Worm (Caenorhabditis elegans) whole organism, late embryonic: ENCODE results near the gene htrl-1.

Experiments used
- C08G9.2 ChIP-seq: sonication (generic microtip); optimal IDR thresholded peaks from 2 replicates; lab custom pipeline; 2016; ENCODE audit warnings: mild to moderate bottlenecking, missing genetic modification characterization, moderate library complexity, missing compliant biosample characterization
- F13H6.1 ChIP-seq: sonication (generic microtip); optimal IDR thresholded peaks from 2 replicates; lab custom pipeline; 2016; ENCODE audit warnings: missing genetic modification characterization, missing compliant biosample characterization
- K09A11.1 ChIP-seq: sonication (generic microtip); optimal IDR thresholded peaks from 2 replicates; lab custom pipeline; 2017; ENCODE audit warnings: antibody characterized with exemption, mild to moderate bottlenecking, missing genetic modification characterization, missing compliant biosample characterization; ENCODE audit not compliant: insufficient read depth
- ama-1 ChIP-seq: fragments of 150-350 bp; optimal IDR thresholded peaks from 2 replicates; lab custom pipeline; 2014
- ceh-18 ChIP-seq: sonication (generic microtip); optimal IDR thresholded peaks from 2 replicates; lab custom pipeline; 2016; ENCODE audit warnings: missing genetic modification characterization, missing compliant biosample characterization
- ceh-19 ChIP-seq: fragments of 200-800 bp; sonication (Bioruptor generic); optimal IDR thresholded peaks from 2 replicates; lab custom pipeline; 2018; ENCODE audit warnings: mild to moderate bottlenecking, missing genetic modification characterization, missing compliant biosample characterization
- ceh-34 ChIP-seq: sonication (generic microtip); optimal IDR thresholded peaks from 2 replicates; lab custom pipeline; 2016; ENCODE audit warnings: mild to moderate bottlenecking, missing genetic modification characterization, missing compliant biosample characterization
- ceh-45 ChIP-seq: fragments of 200-800 bp; sonication (Bioruptor generic); IDR thresholded peaks from 2 replicates; pipeline ENCODE4 v1.3.6; 2022; ENCODE audit warnings: missing genetic modification reagents, missing genetic modification characterization, missing compliant biosample characterization
- ceh-48 ChIP-seq: sonication (generic microtip); optimal IDR thresholded peaks from 2 replicates; lab custom pipeline; 2016; ENCODE audit warnings: missing genetic modification characterization, inconsistent platforms, missing compliant biosample characterization
- ceh-6 ChIP-seq: fragments of 200-800 bp; sonication (Bioruptor generic); optimal IDR thresholded peaks from 2 replicates; lab custom pipeline; 2018; ENCODE audit warnings: mild to moderate bottlenecking, missing genetic modification characterization, missing compliant biosample characterization
- che-1 ChIP-seq: sonication (generic microtip); optimal IDR thresholded peaks from 2 replicates; lab custom pipeline; 2016; ENCODE audit warnings: mild to moderate bottlenecking, missing genetic modification characterization, missing compliant biosample characterization
- dmd-4 ChIP-seq: sonication (generic microtip); optimal IDR thresholded peaks from 2 replicates; lab custom pipeline; 2016; ENCODE audit warnings: borderline replicate concordance, missing genetic modification characterization, missing compliant biosample characterization
- dve-1 ChIP-seq: sonication (generic microtip); optimal IDR thresholded peaks from 2 replicates; lab custom pipeline; 2017; ENCODE audit warnings: antibody characterized with exemption, mild to moderate bottlenecking, missing genetic modification characterization, missing compliant biosample characterization
- elt-2 ChIP-seq: sonication (generic microtip); optimal IDR thresholded peaks from 2 replicates; lab custom pipeline; 2016; ENCODE audit warnings: missing genetic modification reagents, missing genetic modification characterization, missing compliant biosample characterization
- elt-4 ChIP-seq: sonication (generic microtip); optimal IDR thresholded peaks from 2 replicates; lab custom pipeline; 2016; ENCODE audit warnings: missing genetic modification characterization, missing compliant biosample characterization
- eyg-1 ChIP-seq: sonication (generic microtip); optimal IDR thresholded peaks from 2 replicates; lab custom pipeline; 2016; ENCODE audit warnings: missing genotype, missing genetic modification characterization, missing compliant biosample characterization
- fax-1 ChIP-seq: sonication (generic microtip); optimal IDR thresholded peaks from 2 replicates; lab custom pipeline; 2016; ENCODE audit warnings: missing genotype, missing genetic modification characterization, missing compliant biosample characterization
- fkh-10 ChIP-seq: fragments of 150-350 bp; optimal IDR thresholded peaks from 2 replicates; lab custom pipeline; 2014; ENCODE audit warnings: missing biosample characterization, missing genetic modification reagents, missing genetic modification characterization
- fkh-6 ChIP-seq: sonication (generic microtip); optimal IDR thresholded peaks from 2 replicates; lab custom pipeline; 2016; ENCODE audit warnings: missing genetic modification characterization, missing compliant biosample characterization
- gmeb-2 ChIP-seq: sonication (generic microtip); optimal IDR thresholded peaks from 2 replicates; lab custom pipeline; 2016; ENCODE audit warnings: missing genetic modification characterization, inconsistent platforms, missing compliant biosample characterization
- hlh-13 ChIP-seq: fragments of 200-800 bp; sonication (Bioruptor generic); optimal IDR thresholded peaks from 2 replicates; lab custom pipeline; 2018; ENCODE audit warnings: mild to moderate bottlenecking, missing genetic modification characterization, missing compliant biosample characterization
- hlh-30 ChIP-seq: sonication (generic microtip); optimal IDR thresholded peaks from 2 replicates; lab custom pipeline; 2017; ENCODE audit warnings: antibody characterized with exemption, missing genetic modification characterization, missing compliant biosample characterization; ENCODE audit not compliant: insufficient read depth
- hlh-8 ChIP-seq: sonication (generic microtip); optimal IDR thresholded peaks from 2 replicates; lab custom pipeline; 2016; ENCODE audit warnings: missing genotype, missing genetic modification characterization, missing compliant biosample characterization
- lin-11 ChIP-seq: fragments of 200-800 bp; sonication (Bioruptor generic); optimal IDR thresholded peaks from 2 replicates; lab custom pipeline; 2018; ENCODE audit warnings: mild to moderate bottlenecking, missing genetic modification characterization, missing compliant biosample characterization
- madf-2 ChIP-seq: sonication (generic microtip); optimal IDR thresholded peaks from 2 replicates; lab custom pipeline; 2017; ENCODE audit warnings: missing genetic modification characterization, missing compliant biosample characterization
- mec-3 ChIP-seq: sonication (generic microtip); optimal IDR thresholded peaks from 2 replicates; lab custom pipeline; 2016; ENCODE audit warnings: borderline replicate concordance, missing genetic modification characterization, missing compliant biosample characterization
- nfya-1 ChIP-seq: sonication (generic microtip); optimal IDR thresholded peaks from 2 replicates; lab custom pipeline; 2017; ENCODE audit warnings: missing genetic modification characterization, mild to moderate bottlenecking, missing compliant biosample characterization, antibody characterized with exemption, moderate library complexity
- nhr-11 ChIP-seq: fragments of 150-350 bp; optimal IDR thresholded peaks from 2 replicates; lab custom pipeline; 2014; ENCODE audit warnings: missing biosample characterization, missing genetic modification characterization
- odd-2 ChIP-seq: sonication (generic microtip); optimal IDR thresholded peaks from 2 replicates; lab custom pipeline; 2017; ENCODE audit warnings: antibody characterized with exemption, mild to moderate bottlenecking, missing genetic modification characterization, missing compliant biosample characterization
- pax-1 ChIP-seq: fragments of 150-350 bp; optimal IDR thresholded peaks from 2 replicates; lab custom pipeline; 2014; ENCODE audit warnings: missing biosample characterization, missing genetic modification characterization
- pha-2 ChIP-seq: sonication (generic microtip); optimal IDR thresholded peaks from 2 replicates; lab custom pipeline; 2017; ENCODE audit warnings: mild to moderate bottlenecking, missing genetic modification characterization, missing compliant biosample characterization
- pqm-1 ChIP-seq: sonication (generic microtip); optimal IDR thresholded peaks from 2 replicates; lab custom pipeline; 2016; ENCODE audit warnings: missing genetic modification characterization, missing compliant biosample characterization
- pros-1 ChIP-seq: fragments of 150-350 bp; optimal IDR thresholded peaks from 2 replicates; lab custom pipeline; 2014; ENCODE audit warnings: missing biosample characterization, missing genetic modification reagents, missing genetic modification characterization
- ref-2 ChIP-seq: sonication (generic microtip); optimal IDR thresholded peaks from 2 replicates; lab custom pipeline; 2016; ENCODE audit warnings: missing genetic modification characterization, missing compliant biosample characterization
- rnt-1 ChIP-seq: sonication (generic microtip); optimal IDR thresholded peaks from 2 replicates; lab custom pipeline; 2016; ENCODE audit warnings: missing genetic modification characterization, missing compliant biosample characterization
- sox-2 ChIP-seq: fragments of 200-800 bp; sonication (Bioruptor generic); IDR thresholded peaks from 2 replicates; pipeline ENCODE4 v1.3.6; 2022; ENCODE audit warnings: missing genetic modification reagents, missing genetic modification characterization, missing compliant biosample characterization
- syd-9 ChIP-seq: sonication (generic microtip); optimal IDR thresholded peaks from 2 replicates; lab custom pipeline; 2016; ENCODE audit warnings: mild to moderate bottlenecking, missing genetic modification characterization, moderate library complexity, missing compliant biosample characterization
- tbx-7 ChIP-seq: sonication (generic microtip); optimal IDR thresholded peaks from 2 replicates; lab custom pipeline; 2016; ENCODE audit warnings: missing genotype, missing genetic modification characterization, missing compliant biosample characterization
- ttx-3 ChIP-seq: sonication (generic microtip); optimal IDR thresholded peaks from 2 replicates; lab custom pipeline; 2016; ENCODE audit warnings: missing genetic modification reagents, missing genetic modification characterization, missing compliant biosample characterization
- unc-86 ChIP-seq: sonication (generic microtip); optimal IDR thresholded peaks from 2 replicates; lab custom pipeline; 2016; ENCODE audit warnings: missing genetic modification characterization, missing compliant biosample characterization
- ztf-16 ChIP-seq: sonication (generic microtip); optimal IDR thresholded peaks from 2 replicates; lab custom pipeline; 2017; ENCODE audit warnings: missing genetic modification characterization, missing compliant biosample characterization

Gene htrl-1

DNA sequence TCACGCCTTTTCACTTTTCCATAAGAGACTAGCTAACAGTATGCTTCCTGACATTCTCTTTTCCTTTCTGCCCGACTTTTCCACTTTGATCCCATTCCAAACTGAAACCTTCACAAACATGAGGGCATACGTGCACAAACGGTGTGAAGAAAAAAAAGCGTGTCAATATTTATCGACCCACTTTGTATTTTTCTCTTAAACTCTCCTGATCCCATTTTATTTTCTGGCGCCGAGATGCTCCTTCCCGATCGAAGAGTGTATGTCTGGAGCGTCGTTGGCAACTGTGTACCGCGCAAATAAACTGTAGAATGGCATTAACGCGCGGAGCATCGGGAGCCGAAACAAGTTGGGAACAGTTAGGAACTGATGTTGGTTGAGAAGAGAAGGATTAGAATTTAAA lies 33.4 kb upstream of the htrl-1 start:
- TF ChIP-seq ceh-18 (tag; lab: Kevin White, UChicago): peak; percentile 6
- TF ChIP-seq elt-4 (tag; lab: Kevin White, UChicago): no peak
- TF ChIP-seq dmd-4 (tag; lab: Kevin White, UChicago): no peak
- no peak for TF ChIP-seq pros-1 (tag; lab: Kevin White, UChicago)
- TF ChIP-seq ceh-48 (tag; lab: Kevin White, UChicago): no peak

DNA sequence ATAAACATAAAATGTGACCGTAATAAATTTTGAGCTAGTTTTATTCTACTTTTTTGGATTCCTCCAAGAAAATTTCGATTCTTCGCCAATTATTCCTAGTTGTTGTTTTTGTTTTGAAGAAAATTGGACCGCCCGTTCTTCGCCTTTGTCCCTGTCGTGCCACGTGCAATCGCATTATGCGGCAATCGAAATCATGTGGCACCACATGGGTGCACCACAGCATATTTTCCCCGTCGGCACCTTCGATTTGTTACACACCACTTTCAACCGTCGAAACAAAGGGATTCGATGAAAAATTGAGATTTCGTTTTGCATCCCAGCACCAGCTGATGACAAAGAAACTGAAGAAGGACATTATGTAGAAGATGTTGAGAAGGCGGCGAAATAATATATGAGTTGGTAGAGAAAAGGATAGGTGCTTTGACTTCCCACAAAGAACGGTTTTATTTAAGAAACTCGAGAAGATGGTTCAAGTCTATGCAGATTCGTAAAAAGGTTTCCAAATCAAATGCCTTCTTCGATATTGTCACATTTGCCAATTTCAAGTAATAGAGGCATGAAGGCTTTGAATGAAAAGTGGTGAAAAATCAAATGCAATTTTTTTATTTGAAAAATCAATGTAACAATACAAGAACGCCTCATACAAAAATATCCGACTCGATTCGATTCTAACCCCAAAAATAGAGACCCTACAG lies 32.6 kb upstream of the htrl-1 start:
- TF ChIP-seq hlh-30 (tag; lab: Kevin White, UChicago): peak; percentile 63
- no peak for TF ChIP-seq F13H6.1 (tag; lab: Kevin White, UChicago)
- TF ChIP-seq hlh-8 (tag; lab: Kevin White, UChicago): peak; percentile 71
- peak; percentile 14 for TF ChIP-seq ref-2 (tag; lab: Kevin White, UChicago)

DNA sequence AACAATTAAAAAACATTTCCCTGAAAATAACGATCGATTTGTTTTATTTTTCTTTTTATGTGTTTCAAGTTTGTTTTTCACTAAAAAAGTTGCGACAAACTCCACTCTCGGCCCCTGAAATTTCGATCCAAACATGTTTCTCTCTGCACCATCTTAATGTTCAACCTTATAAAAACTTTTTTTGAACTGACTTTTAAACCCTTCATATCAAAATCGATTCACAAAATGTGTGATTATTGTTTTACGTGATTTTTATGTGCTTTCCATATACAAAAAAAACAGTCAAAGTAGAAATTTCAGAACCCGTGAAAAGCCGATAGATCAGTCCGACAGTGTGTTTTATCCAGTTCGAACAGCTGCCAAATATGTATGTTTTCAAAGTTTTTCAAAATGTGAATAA lies 31.3 kb upstream of the htrl-1 start, which contains the start of gene ccch-1:
Gene ccch-1 (plus strand): TSS at position 301 of the 400 bp plus-strand sequence.
- TF ChIP-seq che-1 (tag; lab: Kevin White, UChicago) (no peak), C08G9.2 (no peak), odd-2 (no peak), ttx-3 (tag; lab: Kevin White, UChicago) (no peak), ceh-6 (GFP tag; lab: Kevin White, UChicago) (no peak), fkh-6 (no peak), madf-2 (tag; lab: Kevin White, UChicago) (no peak), eyg-1 (tag; lab: Kevin White, UChicago) (no peak), K09A11.1 (tag; lab: Kevin White, UChicago) (no peak), pha-2 (tag; lab: Kevin White, UChicago) (no peak), mec-3 (tag; lab: Kevin White, UChicago) (no peak), ceh-19 (GFP tag; lab: Kevin White, UChicago) (no peak)

DNA sequence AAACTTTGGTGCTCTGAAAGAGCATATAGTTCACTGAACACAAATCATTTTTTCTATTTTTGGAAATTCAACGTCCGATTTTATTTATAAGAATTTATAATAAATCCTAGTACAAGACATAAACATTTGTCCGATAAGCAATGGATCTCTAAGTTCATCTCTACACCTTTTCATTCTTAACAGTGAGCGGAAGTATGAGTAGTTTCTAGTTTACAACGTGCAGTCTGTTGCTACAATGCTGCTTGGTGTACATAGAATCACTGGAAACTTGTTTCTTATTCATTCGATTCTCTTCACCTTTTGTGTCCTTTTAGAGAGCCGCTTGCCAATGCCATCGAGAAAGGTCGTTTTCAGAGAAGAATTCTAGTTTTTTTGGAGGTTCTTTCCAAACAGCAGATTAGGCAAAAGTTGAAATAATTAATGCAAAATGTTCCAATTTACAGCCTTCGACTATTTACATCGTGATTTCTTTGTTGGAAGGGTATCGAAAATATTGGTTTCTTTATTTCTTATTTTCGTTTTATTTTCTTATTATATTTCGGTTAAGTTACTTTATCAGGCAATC lies 30.8 kb upstream of the htrl-1 start:
- TF ChIP-seq sox-2 (GFP tag; lab: Robert Waterston, UW) (no peak), nhr-11 (no peak), syd-9 (tag; lab: Kevin White, UChicago) (no peak), pax-1 (tag; lab: Kevin White, UChicago) (no peak)

DNA sequence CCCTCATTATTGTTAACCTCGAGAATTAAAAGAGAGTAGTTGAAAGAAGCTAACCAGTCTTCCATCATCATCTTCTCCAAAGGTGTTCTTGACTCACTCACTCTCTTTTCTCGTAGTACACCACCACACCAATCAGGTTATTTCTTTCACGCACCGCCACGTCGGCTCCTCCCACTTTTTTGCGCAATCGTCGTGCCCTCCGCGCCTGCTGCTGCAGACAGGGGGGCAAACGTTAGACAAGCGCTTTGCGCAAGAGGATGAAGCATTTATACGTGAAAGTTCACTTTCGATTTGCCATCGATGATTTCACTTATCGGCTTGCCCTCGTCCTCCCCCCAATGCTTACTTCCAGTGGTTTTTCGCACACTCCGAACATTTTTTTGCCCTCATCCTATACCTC lies 29.2 kb upstream of the htrl-1 start:
- TF ChIP-seq nfya-1 (tag; lab: Kevin White, UChicago) (peak; percentile 59), rnt-1 (no peak)

DNA sequence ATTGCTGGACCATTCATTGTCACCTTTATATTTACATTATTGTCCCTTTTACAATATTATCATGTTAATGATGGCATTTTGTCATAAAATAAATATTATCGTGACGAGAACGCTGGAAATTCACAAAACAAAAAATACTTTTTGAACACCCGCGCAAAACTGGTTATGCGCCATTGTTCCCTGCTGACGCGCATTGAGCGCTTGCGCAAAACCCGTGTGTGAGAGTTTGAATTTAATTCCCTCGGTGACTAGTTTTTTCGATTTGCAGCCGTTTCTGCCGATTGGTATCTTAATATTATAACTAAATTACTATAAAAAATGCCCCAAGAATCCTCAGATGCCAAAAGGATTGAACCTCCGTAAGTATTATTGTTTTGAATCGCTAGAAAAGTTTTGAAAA lies 25.3 kb upstream of the htrl-1 start, which contains the start of gene pafo-1:
Gene pafo-1 (plus strand): TSS at position 256 of the 400 bp plus-strand sequence.
- TF ChIP-seq fax-1: no peak
- TF ChIP-seq che-1 (tag; lab: Kevin White, UChicago): peak; percentile 63
- TF ChIP-seq unc-86: peak; percentile 52
- TF ChIP-seq tbx-7 (tag; lab: Kevin White, UChicago): peak; percentile 16
- peak; percentile 27 for TF ChIP-seq dve-1 (tag; lab: Kevin White, UChicago)
- TF ChIP-seq ztf-16 (tag; lab: Kevin White, UChicago): peak; percentile 57
- TF ChIP-seq fkh-10 (GFP tag; lab: Kevin White, UChicago): no peak
- no peak for TF ChIP-seq ceh-34 (tag; lab: Kevin White, UChicago)
- no peak for TF ChIP-seq dmd-4 (tag; lab: Kevin White, UChicago)
- peak; percentile 29 for TF ChIP-seq hlh-30 (tag; lab: Kevin White, UChicago)
- no peak for TF ChIP-seq syd-9 (tag; lab: Kevin White, UChicago)
- no peak for TF ChIP-seq hlh-13 (GFP tag; lab: Kevin White, UChicago)
- no peak for TF ChIP-seq pqm-1
- TF ChIP-seq madf-2 (tag; lab: Kevin White, UChicago): peak; percentile 42
- no peak for TF ChIP-seq elt-4 (tag; lab: Kevin White, UChicago)
- no peak for TF ChIP-seq ceh-19 (GFP tag; lab: Kevin White, UChicago)
- no peak for TF ChIP-seq ama-1 (lab: Kevin White, UChicago)
- TF ChIP-seq gmeb-2: peak; percentile 50
- peak; percentile 74 for TF ChIP-seq elt-2 (tag; lab: Kevin White, UChicago)
- peak; percentile 40 for TF ChIP-seq lin-11 (tag; lab: Kevin White, UChicago)
- TF ChIP-seq F13H6.1 (tag; lab: Kevin White, UChicago): no peak
- TF ChIP-seq pros-1 (tag; lab: Kevin White, UChicago): no peak
- no peak for TF ChIP-seq ceh-45 (GFP tag; lab: Robert Waterston, UW)
